Worm (Caenorhabditis elegans): Measurements from ENCODE around the gene R07B1.8.
A peak's percentile ranks its signal among the peaks of the same experiment; 100 is the strongest.

The R07B1.8 gene

ce11 chrX:9872554-9872953 is at the start of gene R07B1.8:
R07B1.8 (minus strand) TSS chrX:9872654.
- no peak for TF ChIP-seq ama-1 (optimal IDR thresholded peaks at IDR 0.05)
- no peak for TF ChIP-seq lin-11 (tag; optimal IDR thresholded peaks at IDR 0.05)
- no peak for TF ChIP-seq unc-62 (GFP tag; optimal IDR thresholded peaks at IDR 0.05)
- TF ChIP-seq nhr-12 (tag; optimal IDR thresholded peaks at IDR 0.05) = no peak
- TF ChIP-seq peb-1 (tag; optimal IDR thresholded peaks at IDR 0.05) = no peak
- TF ChIP-seq alr-1 (tag; optimal IDR thresholded peaks at IDR 0.05) = no peak
- TF ChIP-seq nhr-25 (tag; optimal IDR thresholded peaks at IDR 0.05) = no peak

ce11 chrX:9921257-9921656 is 48.8 kb upstream of the R07B1.8 start, which contains the start of gene C17G1.2:
C17G1.2 (plus strand) TSS chrX:9921557.
- TF ChIP-seq ztf-4 (tag; optimal IDR thresholded peaks at IDR 0.05) (no peak), F13H6.1 (tag; optimal IDR thresholded peaks at IDR 0.05) (no peak), ceh-16 (tag; optimal IDR thresholded peaks at IDR 0.05) (no peak), nhr-12 (tag; optimal IDR thresholded peaks at IDR 0.05) (no peak), aly-2 (tag; optimal IDR thresholded peaks at IDR 0.05) (no peak)

- TF ChIP-seq nhr-129 (tag; optimal IDR thresholded peaks at IDR 0.05) = no peak
These were observed 46.5 kb upstream of the R07B1.8 start, which contains the start of gene folr-1 for ce11 chrX:9918997-9919396. folr-1 (plus strand) TSS chrX:9919297.

ce11 chrX:9917362-9917761 is 44.9 kb upstream of the R07B1.8 start, which contains the start of gene F21G4.6:
F21G4.6 (minus strand) TSS chrX:9917448.
- TF ChIP-seq nhr-129 (tag; optimal IDR thresholded peaks at IDR 0.05) (no peak), C34F6.9 (tag; optimal IDR thresholded peaks at IDR 0.05) (no peak), skn-1 (tag; optimal IDR thresholded peaks at IDR 0.05) (no peak), sma-3 (GFP tag; optimal IDR thresholded peaks at IDR 0.05) (no peak), lin-39 (tag; optimal IDR thresholded peaks at IDR 0.05) (no peak), ama-1 (optimal IDR thresholded peaks at IDR 0.05) (no peak), peb-1 (tag; optimal IDR thresholded peaks at IDR 0.05) (no peak), F13H6.1 (tag; optimal IDR thresholded peaks at IDR 0.05) (no peak), fos-1 (tag; optimal IDR thresholded peaks at IDR 0.05) (no peak), sem-4 (tag; optimal IDR thresholded peaks at IDR 0.05) (no peak), lsy-2 (tag; optimal IDR thresholded peaks at IDR 0.05) (no peak), alr-1 (tag; optimal IDR thresholded peaks at IDR 0.05) (no peak), ztf-11 (tag; optimal IDR thresholded peaks at IDR 0.05) (no peak), ztf-4 (tag; optimal IDR thresholded peaks at IDR 0.05) (no peak), nhr-237 (tag; optimal IDR thresholded peaks at IDR 0.05) (no peak)

ce11 chrX:9905840-9906239 is 33.4 kb upstream of the R07B1.8 start, which contains the start of gene F21G4.5:
F21G4.5 (plus strand) TSS chrX:9906140.
- no peak for TF ChIP-seq nhr-12 (tag; optimal IDR thresholded peaks at IDR 0.05)
- TF ChIP-seq crh-2 (tag; optimal IDR thresholded peaks at IDR 0.05) = no peak
- TF ChIP-seq ama-1 (optimal IDR thresholded peaks at IDR 0.05) = no peak
- no peak for TF ChIP-seq aly-2 (tag; optimal IDR thresholded peaks at IDR 0.05)
- TF ChIP-seq sma-9 (GFP tag; optimal IDR thresholded peaks at IDR 0.05) = no peak
- TF ChIP-seq sma-9 (tag; optimal IDR thresholded peaks at IDR 0.05) = no peak
- no peak for TF ChIP-seq ztf-11 (tag; optimal IDR thresholded peaks at IDR 0.05)
- TF ChIP-seq zag-1 (tag; optimal IDR thresholded peaks at IDR 0.05) = no peak

- TF ChIP-seq fos-1 (tag; optimal IDR thresholded peaks at IDR 0.05) (peak; percentile 33), nhr-23 (tag; optimal IDR thresholded peaks at IDR 0.05) (no peak), R02D3.7 (tag; optimal IDR thresholded peaks at IDR 0.05) (no peak), nhr-25 (tag; optimal IDR thresholded peaks at IDR 0.05) (peak; percentile 49), nhr-129 (tag; optimal IDR thresholded peaks at IDR 0.05) (peak; percentile 84), ceh-16 (tag; optimal IDR thresholded peaks at IDR 0.05) (no peak), Y55F3AM.14 (GFP tag; optimal IDR thresholded peaks at IDR 0.05) (no peak), unc-55 (GFP tag; optimal IDR thresholded peaks at IDR 0.05) (peak; percentile 76), nhr-21 (tag; optimal IDR thresholded peaks at IDR 0.05) (peak; percentile 17), F13H6.1 (tag; optimal IDR thresholded peaks at IDR 0.05) (peak; percentile 71), nhr-6 (tag; optimal IDR thresholded peaks at IDR 0.05) (no peak), aly-2 (tag; optimal IDR thresholded peaks at IDR 0.05) (no peak), nhr-10 (tag; optimal IDR thresholded peaks at IDR 0.05) (no peak), lsy-2 (tag; optimal IDR thresholded peaks at IDR 0.05) (peak in 1 of 2 experiments; percentile 58), C34F6.9 (tag; optimal IDR thresholded peaks at IDR 0.05) (peak; percentile 65), ceh-82 (tag; optimal IDR thresholded peaks at IDR 0.05) (no peak), nhr-11 (tag; optimal IDR thresholded peaks at IDR 0.05) (no peak), nhr-77 (tag; optimal IDR thresholded peaks at IDR 0.05) (no peak), crh-2 (tag; optimal IDR thresholded peaks at IDR 0.05) (peak; percentile 67), mab-5 (tag; optimal IDR thresholded peaks at IDR 0.05) (peak; percentile 12), mbf-1 (tag; optimal IDR thresholded peaks at IDR 0.05) (no peak), alr-1 (tag; optimal IDR thresholded peaks at IDR 0.05) (no peak), blmp-1 (tag; optimal IDR thresholded peaks at IDR 0.05; ENCODE audit: insufficient read depth) (no peak), lin-13 (GFP tag; optimal IDR thresholded peaks at IDR 0.05) (peak; percentile 37), lin-39 (tag; optimal IDR thresholded peaks at IDR 0.05) (no peak), mdl-1 (tag; optimal IDR thresholded peaks at IDR 0.05) (peak in 1 of 2 experiments; percentile 17), peb-1 (tag; optimal IDR thresholded peaks at IDR 0.05) (no peak), zag-1 (tag; optimal IDR thresholded peaks at IDR 0.05) (peak; percentile 66), lin-11 (tag; optimal IDR thresholded peaks at IDR 0.05) (peak; percentile 9)
These were observed 27.1 kb upstream of the R07B1.8 start, which contains the start of gene phf-34 for ce11 chrX:9899426-9900131. phf-34 (minus strand) TSS chrX:9899476.

Data from whole organism, L2 larva.